Fruit fly (Drosophila melanogaster): ENCODE results near the gene Ccz1.

The Ccz1 gene

dm6 chr3L:3894413-3894812 lies 4.5 kb downstream of the Ccz1 start:
- no peak for TF ChIP-seq CG17801 (GFP tag; optimal IDR thresholded peaks at IDR 0.05; ENCODE audit: partially characterized antibody)

dm6 chr3L:3892154-3892624 lies 6.8 kb downstream of the Ccz1 start, which contains the start of gene Fie:
Gene Fie (plus strand): TSS chr3L:3892574.
- no peak for TF ChIP-seq CG17801 (GFP tag; optimal IDR thresholded peaks at IDR 0.05; ENCODE audit: partially characterized antibody)

- TF ChIP-seq CG17801 (GFP tag; optimal IDR thresholded peaks at IDR 0.05; ENCODE audit: partially characterized antibody), result no peak
These were observed 8.1 kb downstream of the Ccz1 start for dm6 chr3L:3890860-3891259.

dm6 chr3L:3887392-3887791 lies 11.6 kb downstream of the Ccz1 start:
- TF ChIP-seq CG17801 (GFP tag; optimal IDR thresholded peaks at IDR 0.05; ENCODE audit: partially characterized antibody), result no peak

dm6 chr3L:3885933-3886332 lies 13.0 kb downstream of the Ccz1 start:
- no peak for TF ChIP-seq CG17801 (GFP tag; optimal IDR thresholded peaks at IDR 0.05; ENCODE audit: partially characterized antibody)

dm6 chr3L:3882046-3882445 lies 16.9 kb downstream of the Ccz1 start:
- TF ChIP-seq CG17801 (GFP tag; optimal IDR thresholded peaks at IDR 0.05; ENCODE audit: partially characterized antibody), result no peak

- no peak for TF ChIP-seq CG17801 (GFP tag; optimal IDR thresholded peaks at IDR 0.05; ENCODE audit: partially characterized antibody)
These were observed 20.1 kb downstream of the Ccz1 start for dm6 chr3L:3878734-3879310.

- TF ChIP-seq CG17801 (GFP tag; optimal IDR thresholded peaks at IDR 0.05; ENCODE audit: partially characterized antibody), result no peak
These were observed 22.1 kb downstream of the Ccz1 start for dm6 chr3L:3876861-3877260.

dm6 chr3L:3875996-3876395 lies 23.0 kb downstream of the Ccz1 start:
- no peak for TF ChIP-seq CG17801 (GFP tag; optimal IDR thresholded peaks at IDR 0.05; ENCODE audit: partially characterized antibody)

dm6 chr3L:3875004-3875403 lies 24.0 kb downstream of the Ccz1 start:
- no peak for TF ChIP-seq CG17801 (GFP tag; optimal IDR thresholded peaks at IDR 0.05; ENCODE audit: partially characterized antibody)

- TF ChIP-seq CG17801 (GFP tag; optimal IDR thresholded peaks at IDR 0.05; ENCODE audit: partially characterized antibody), result no peak
These were observed 25.9 kb downstream of the Ccz1 start for dm6 chr3L:3873094-3873493.

- no peak for TF ChIP-seq CG17801 (GFP tag; optimal IDR thresholded peaks at IDR 0.05; ENCODE audit: partially characterized antibody)
These were observed 27.7 kb downstream of the Ccz1 start for dm6 chr3L:3871284-3871683.

dm6 chr3L:3868014-3868413 lies 30.9 kb downstream of the Ccz1 start:
- TF ChIP-seq CG17801 (GFP tag; optimal IDR thresholded peaks at IDR 0.05; ENCODE audit: partially characterized antibody), result no peak

dm6 chr3L:3866429-3866828 lies 32.5 kb downstream of the Ccz1 start:
- no peak for TF ChIP-seq CG17801 (GFP tag; optimal IDR thresholded peaks at IDR 0.05; ENCODE audit: partially characterized antibody)

- no peak for TF ChIP-seq CG17801 (GFP tag; optimal IDR thresholded peaks at IDR 0.05; ENCODE audit: partially characterized antibody)
These were observed 33.6 kb downstream of the Ccz1 start for dm6 chr3L:3865290-3865891.

- TF ChIP-seq CG17801 (GFP tag; optimal IDR thresholded peaks at IDR 0.05; ENCODE audit: partially characterized antibody), result no peak
These were observed 35.5 kb downstream of the Ccz1 start for dm6 chr3L:3863462-3863861.

Data from ovary, adult (tissue).